Fruit fly (Drosophila melanogaster): ENCODE data around the gene CG12948.

dm6 chr3R:9740713-9741112 lies 6.8 kb downstream of the CG12948 start, which contains the start of gene Pnn:
- TF ChIP-seq Hr38 (GFP tag; optimal IDR thresholded peaks at IDR 0.05): no peak
- no peak for TF ChIP-seq Blimp-1 (GFP tag; optimal IDR thresholded peaks at IDR 0.05)
- TF ChIP-seq Hr4 (GFP tag; optimal IDR thresholded peaks at IDR 0.05): no peak
- TF ChIP-seq lz (GFP tag; optimal IDR thresholded peaks at IDR 0.05): no peak
- TF ChIP-seq Ets21C (GFP tag; optimal IDR thresholded peaks at IDR 0.05): no peak
- TF ChIP-seq CG3919 (GFP tag; optimal IDR thresholded peaks at IDR 0.05): no peak
- no peak for TF ChIP-seq ss (GFP tag; optimal IDR thresholded peaks at IDR 0.05)
- no peak for TF ChIP-seq cyc (GFP tag; optimal IDR thresholded peaks at IDR 0.05)
- TF ChIP-seq vri (GFP tag; optimal IDR thresholded peaks at IDR 0.05): no peak

Measured in whole organism, prepupa.